Fruit fly (Drosophila melanogaster) whole organism, embryonic: Measurements from ENCODE around the gene CG2321.
A peak's percentile ranks its signal among the peaks of the same experiment; 100 is the strongest.

Experiments used
- CG10321 ChIP-seq: fragments of 200-800 bp; sonication (Bioruptor generic); IDR thresholded peaks from 2 replicates; pipeline ENCODE4 v1.3.6; 2022; ENCODE audit warnings: missing biosample characterization, missing genetic modification characterization
- CG1233 ChIP-seq: fragments of 200-800 bp; sonication (Bioruptor generic); optimal IDR thresholded peaks from 4 replicates; lab custom pipeline; 2018; ENCODE audit warnings: missing biosample characterization, mild to moderate bottlenecking, missing genetic modification characterization
- CG13894 ChIP-seq: fragments of 200-800 bp; sonication (Bioruptor generic); optimal IDR thresholded peaks from 3 replicates; lab custom pipeline; 2018; ENCODE audit warnings: missing biosample characterization, mild to moderate bottlenecking, missing genetic modification characterization, moderate library complexity
- CG14050 ChIP-seq: fragments of 200-800 bp; sonication (Bioruptor generic); IDR thresholded peaks from 3 replicates; pipeline ENCODE4 v1.3.6; 2022; ENCODE audit warnings: missing biosample characterization, missing genetic modification characterization
- CG15601 ChIP-seq: fragments of 200-800 bp; sonication (Bioruptor generic); optimal IDR thresholded peaks from 3 replicates; lab custom pipeline; 2019; ENCODE audit warnings: missing biosample characterization, mild to moderate bottlenecking, missing genetic modification characterization, moderate library complexity
- CG16863 ChIP-seq: fragments of 200-800 bp; sonication (Bioruptor generic); optimal IDR thresholded peaks from 3 replicates; lab custom pipeline; 2016; ENCODE audit warnings: missing biosample characterization, missing genetic modification characterization
- CG17361 ChIP-seq: fragments of 200-800 bp; sonication (Bioruptor generic); IDR thresholded peaks from 3 replicates; pipeline ENCODE4 v1.3.6; 2022; ENCODE audit warnings: missing biosample characterization, missing genetic modification characterization
- CG17912 ChIP-seq: fragments of 200-800 bp; sonication (Bioruptor generic); optimal IDR thresholded peaks from 2 replicates; lab custom pipeline; 2018; ENCODE audit warnings: missing biosample characterization, mild to moderate bottlenecking, missing genetic modification characterization
- CG1832 ChIP-seq: fragments of 200-800 bp; sonication (Bioruptor generic); optimal IDR thresholded peaks from 2 replicates; lab custom pipeline; 2017; ENCODE audit warnings: missing biosample characterization, mild to moderate bottlenecking, missing genetic modification characterization, inconsistent platforms
- CG30403 ChIP-seq: fragments of 200-800 bp; sonication (Bioruptor generic); optimal IDR thresholded peaks from 3 replicates; lab custom pipeline; 2016; ENCODE audit warnings: missing biosample characterization, missing genetic modification characterization
- CG30431 ChIP-seq: fragments of 200-800 bp; sonication (Bioruptor generic); optimal IDR thresholded peaks from 2 replicates; lab custom pipeline; 2017; ENCODE audit warnings: missing biosample characterization, missing genetic modification characterization
- CG3065 ChIP-seq: fragments of 200-800 bp; sonication (Bioruptor generic); optimal IDR thresholded peaks from 2 replicates; lab custom pipeline; 2016; ENCODE audit warnings: missing biosample characterization, missing genetic modification characterization
- CG33557 ChIP-seq: fragments of 200-800 bp; sonication (Bioruptor generic); optimal IDR thresholded peaks from 2 replicates; lab custom pipeline; 2019; ENCODE audit warnings: missing biosample characterization, mild to moderate bottlenecking, missing genetic modification characterization, moderate library complexity
- CG3726 ChIP-seq: fragments of 200-800 bp; sonication (Bioruptor generic); IDR thresholded peaks from 3 replicates; pipeline ENCODE4, ENCODE4 v1.3.6; 2022; ENCODE audit warnings: missing biosample characterization, missing genetic modification characterization
- CG3838 ChIP-seq: fragments of 200-800 bp; sonication (Bioruptor generic); optimal IDR thresholded peaks from 3 replicates; lab custom pipeline; 2016; ENCODE audit warnings: missing biosample characterization, missing genetic modification characterization
- CG4617 ChIP-seq: fragments of 200-800 bp; sonication (Bioruptor generic); optimal IDR thresholded peaks from 3 replicates; lab custom pipeline; 2016; ENCODE audit warnings: missing biosample characterization, missing genetic modification characterization, borderline replicate concordance
- CG4730 ChIP-seq: fragments of 200-800 bp; sonication (Bioruptor generic); IDR thresholded peaks from 2 replicates; pipeline ENCODE4 v1.3.6; 2022; ENCODE audit warnings: missing biosample characterization, missing genetic modification characterization
- CG6854 ChIP-seq: fragments of 200-800 bp; sonication (Bioruptor generic); optimal IDR thresholded peaks from 3 replicates; lab custom pipeline; 2017; ENCODE audit warnings: missing biosample characterization, mild to moderate bottlenecking, missing genetic modification characterization
- CG8290 ChIP-seq, 3 experiments: fragments of 200-800 bp; sonication (Bioruptor generic); optimal IDR thresholded peaks; 2 replicates each; lab custom pipeline; 2016 to 2019; ENCODE audit warnings: missing biosample characterization in 3 of 3, missing genetic modification characterization in 3 of 3, mild to moderate bottlenecking in 2 of 3, moderate library complexity in 1 of 3
- CG8359 ChIP-seq: fragments of 200-800 bp; sonication (Bioruptor generic); optimal IDR thresholded peaks from 2 replicates; lab custom pipeline; 2017; ENCODE audit warnings: missing biosample characterization, mild to moderate bottlenecking, missing genetic modification characterization, borderline replicate concordance
- CG9817 ChIP-seq: fragments of 200-800 bp; sonication (Bioruptor generic); optimal IDR thresholded peaks from 2 replicates; lab custom pipeline; 2018; ENCODE audit warnings: missing biosample characterization, mild to moderate bottlenecking, missing genetic modification characterization, moderate library complexity
- CrebB ChIP-seq: fragments of 200-800 bp; sonication (Bioruptor generic); optimal IDR thresholded peaks from 3 replicates; lab custom pipeline; 2018; ENCODE audit warnings: missing biosample characterization, mild to moderate bottlenecking, missing genetic modification characterization
- D19A ChIP-seq: fragments of 200-800 bp; optimal IDR thresholded peaks from 3 replicates; lab custom pipeline; 2019; ENCODE audit warnings: missing biosample characterization, mild to moderate bottlenecking, missing genetic modification characterization, moderate library complexity
- Doc2 ChIP-seq: fragments of 200-800 bp; sonication (Bioruptor generic); IDR thresholded peaks from 2 replicates; pipeline ENCODE4 v1.3.6; 2022; ENCODE audit warnings: missing biosample characterization, missing genetic modification characterization
- GATAe ChIP-seq: fragments of 200-800 bp; sonication (Bioruptor generic); conservative IDR thresholded peaks from 2 replicates; pipeline ENCODE4 v1.3.6; 2022; ENCODE audit warnings: missing biosample characterization, missing genetic modification characterization
- HLH54F ChIP-seq: fragments of 200-800 bp; sonication (Bioruptor generic); optimal IDR thresholded peaks from 3 replicates; lab custom pipeline; 2016; ENCODE audit warnings: missing biosample characterization, missing genetic modification characterization
- Hsf ChIP-seq: fragments of 200-800 bp; sonication (Bioruptor generic); optimal IDR thresholded peaks from 3 replicates; lab custom pipeline; 2016; ENCODE audit warnings: missing biosample characterization, missing genetic modification characterization
- Lpt ChIP-seq: fragments of >200 bp; optimal IDR thresholded peaks from 2 replicates; lab custom pipeline; 2018; ENCODE audit warnings: missing biosample characterization, missing genetic modification characterization
- Nf-YB ChIP-seq: fragments of 200-800 bp; sonication (Bioruptor generic); optimal IDR thresholded peaks from 3 replicates; lab custom pipeline; 2019; ENCODE audit warnings: missing biosample characterization, mild to moderate bottlenecking, missing genetic modification characterization, moderate library complexity
- Nf-YC ChIP-seq: fragments of 200-800 bp; optimal IDR thresholded peaks from 3 replicates; lab custom pipeline; 2019; ENCODE audit warnings: missing biosample characterization, mild to moderate bottlenecking, missing genetic modification characterization, moderate library complexity
- Xrp1 ChIP-seq: fragments of 200-800 bp; sonication (Bioruptor generic); IDR thresholded peaks from 2 replicates; pipeline ENCODE4 v1.3.6; 2022; ENCODE audit warnings: missing biosample characterization, missing genetic modification characterization
- abd-A ChIP-seq: fragments of 200-800 bp; sonication (Bioruptor generic); optimal IDR thresholded peaks from 3 replicates; lab custom pipeline; 2019; ENCODE audit warnings: missing biosample characterization, mild to moderate bottlenecking, missing genetic modification characterization, moderate library complexity
- ara ChIP-seq: fragments of 200-800 bp; sonication (Bioruptor generic); IDR thresholded peaks from 2 replicates; pipeline ENCODE4 v1.3.6; 2022; ENCODE audit warnings: missing biosample characterization, missing genetic modification characterization
- caup ChIP-seq: fragments of 200-800 bp; sonication (Bioruptor generic); optimal IDR thresholded peaks from 3 replicates; lab custom pipeline; 2017; ENCODE audit warnings: missing biosample characterization, mild to moderate bottlenecking, missing genetic modification characterization, moderate library complexity; ENCODE audit not compliant: severe bottlenecking
- dimm ChIP-seq: fragments of 200-800 bp; sonication (Bioruptor generic); IDR thresholded peaks from 2 replicates; pipeline ENCODE4 v1.3.6; 2022; ENCODE audit warnings: missing biosample characterization, missing genetic modification characterization
- emc ChIP-seq: fragments of 200-800 bp; sonication (Bioruptor generic); optimal IDR thresholded peaks from 2 replicates; lab custom pipeline; 2016; ENCODE audit warnings: missing biosample characterization, missing genetic modification characterization
- fd102C ChIP-seq: fragments of 200-800 bp; sonication (Bioruptor generic); optimal IDR thresholded peaks from 2 replicates; lab custom pipeline; 2018; ENCODE audit warnings: missing biosample characterization, mild to moderate bottlenecking, missing genetic modification characterization, moderate library complexity
- gcm2 ChIP-seq: fragments of 200-800 bp; sonication (Bioruptor generic); optimal IDR thresholded peaks from 2 replicates; lab custom pipeline; 2016; ENCODE audit warnings: missing biosample characterization, missing genetic modification characterization
- lola ChIP-seq, 3 experiments: fragments of >200 bp in 2 of 3; fragments of 200-800 bp in 1 of 3; sonication (Bioruptor generic) in 1 of 3; optimal IDR thresholded peaks; 2 replicates each; lab custom pipeline; 2017 to 2019; ENCODE audit warnings: missing biosample characterization in 3 of 3, missing genetic modification characterization in 3 of 3, mild to moderate bottlenecking in 1 of 3, moderate library complexity in 1 of 3
- maf-S ChIP-seq: fragments of 200-800 bp; sonication (Bioruptor generic); optimal IDR thresholded peaks from 2 replicates; lab custom pipeline; 2016; ENCODE audit warnings: missing biosample characterization, missing genetic modification characterization
- mam ChIP-seq: fragments of 200-800 bp; sonication (Bioruptor generic); optimal IDR thresholded peaks from 3 replicates; lab custom pipeline; 2016; ENCODE audit warnings: missing biosample characterization, missing genetic modification characterization
- org-1 ChIP-seq: fragments of 200-800 bp; sonication (Bioruptor generic); optimal IDR thresholded peaks from 2 replicates; lab custom pipeline; 2017; ENCODE audit warnings: missing biosample characterization, missing genetic modification characterization
- phol ChIP-seq: fragments of 200-800 bp; sonication (Bioruptor generic); optimal IDR thresholded peaks from 3 replicates; lab custom pipeline; 2018; ENCODE audit warnings: missing biosample characterization, mild to moderate bottlenecking, missing genetic modification characterization, moderate library complexity
- shn ChIP-seq: fragments of 200-800 bp; sonication (Bioruptor generic); optimal IDR thresholded peaks from 3 replicates; lab custom pipeline; 2016; ENCODE audit warnings: missing biosample characterization, missing genetic modification characterization
- sima ChIP-seq: fragments of 200-800 bp; sonication (Bioruptor generic); optimal IDR thresholded peaks from 2 replicates; lab custom pipeline; 2016; ENCODE audit warnings: missing biosample characterization, missing genetic modification characterization
- ssp ChIP-seq: fragments of 200-800 bp; sonication (Bioruptor generic); IDR thresholded peaks from 2 replicates; pipeline ENCODE4 v1.3.6; 2022; ENCODE audit warnings: missing biosample characterization, missing genetic modification characterization
- tio ChIP-seq: fragments of 200-800 bp; sonication (Bioruptor generic); optimal IDR thresholded peaks from 2 replicates; lab custom pipeline; 2017; ENCODE audit warnings: missing biosample characterization, missing genetic modification characterization, inconsistent platforms
- trem ChIP-seq: fragments of 200-800 bp; optimal IDR thresholded peaks from 3 replicates; lab custom pipeline; 2019; ENCODE audit warnings: missing biosample characterization, mild to moderate bottlenecking, missing genetic modification characterization, moderate library complexity
- tx ChIP-seq: fragments of 200-800 bp; sonication (Bioruptor generic); optimal IDR thresholded peaks from 2 replicates; lab custom pipeline; 2016; ENCODE audit warnings: missing biosample characterization, missing genetic modification characterization
- unpg ChIP-seq: fragments of 200-800 bp; sonication (Bioruptor generic); optimal IDR thresholded peaks from 3 replicates; lab custom pipeline; 2018; ENCODE audit warnings: missing biosample characterization, mild to moderate bottlenecking, missing genetic modification characterization, moderate library complexity
- yki ChIP-seq: fragments of >200 bp; optimal IDR thresholded peaks from 3 replicates; lab custom pipeline; 2018

Gene CG2321

dm6 chr3R:29489209-29489608 lies at the start of gene CG2321, which contains the start of gene CG2006 (continued):
- TF ChIP-seq D19A (tag; lab: Kevin White, UChicago) (no peak), lola (GFP tag; optimal IDR thresholded peaks at IDR 0.05; lab: Kevin White, UChicago) (peak in 1 of 3 experiments; percentile 57), Hsf (peak; percentile 65), CG1233 (GFP tag; lab: Kevin White, UChicago) (no peak), CG16863 (GFP tag; lab: Kevin White, UChicago) (no peak), ara (GFP tag; lab: Robert Waterston, UW) (peak; percentile 66; the same call in 1 of the 2 replicates), CG9817 (tag; lab: Kevin White, UChicago) (peak; percentile 46), Doc2 (no peak), yki (no peak), gcm2 (GFP tag; lab: Kevin White, UChicago) (no peak), Xrp1 (peak; percentile 79), CG15601 (tag; lab: Kevin White, UChicago) (peak; percentile 26), CG10321 (GFP tag; lab: Robert Waterston, UW) (no peak), CG8290 (GFP tag; optimal IDR thresholded peaks at IDR 0.05; lab: Kevin White, UChicago) (peak; percentile 9), CG8290 (tag; optimal IDR thresholded peaks at IDR 0.05; lab: Kevin White, UChicago) (no peak), trem (tag; lab: Kevin White, UChicago) (peak; percentile 67), CG3726 (GFP tag; lab: Robert Waterston, UW) (no peak), abd-A (tag; lab: Kevin White, UChicago) (no peak), CG17912 (peak; percentile 45), CG30431 (GFP tag; lab: Kevin White, UChicago) (no peak), HLH54F (peak; percentile 52), Lpt (GFP tag; lab: Kevin White, UChicago) (no peak), CG3065 (GFP tag; lab: Kevin White, UChicago) (peak; percentile 19), CG1832 (GFP tag; lab: Kevin White, UChicago) (no peak), GATAe (no peak), org-1 (GFP tag; lab: Kevin White, UChicago) (no peak), maf-S (GFP tag; lab: Kevin White, UChicago) (peak; percentile 50), ssp (GFP tag; lab: Robert Waterston, UW) (peak; percentile 83), CG4730 (0 out of 2 replicates have a peak, but pooled peaks have one; percentile 5), CG17361 (GFP tag; lab: Robert Waterston, UW) (peak; percentile 47; the same call in 2 of the 3 replicates), CG13894 (no peak), CG3838 (GFP tag; lab: Kevin White, UChicago) (no peak), unpg (GFP tag; lab: Kevin White, UChicago) (no peak), CG33557 (GFP tag; lab: Kevin White, UChicago) (peak; percentile 51), dimm (GFP tag; lab: Robert Waterston, UW) (no peak), caup (GFP tag; lab: Kevin White, UChicago) (peak; percentile 41), phol (tag; lab: Kevin White, UChicago) (peak; percentile 69), sima (GFP tag; lab: Kevin White, UChicago) (no peak), CG8359 (GFP tag; lab: Kevin White, UChicago) (no peak), mam (GFP tag; lab: Kevin White, UChicago) (peak; percentile 70), tio (GFP tag; lab: Kevin White, UChicago) (no peak), CG30403 (peak; percentile 76), CG6854 (GFP tag; lab: Kevin White, UChicago) (no peak), CG14050 (peak; percentile 40; the same call in 2 of the 3 replicates), emc (GFP tag; lab: Kevin White, UChicago) (no peak), CG4617 (peak; percentile 70), CrebB (no peak), Nf-YB (GFP tag; lab: Kevin White, UChicago) (peak; percentile 10), shn (GFP tag; lab: Kevin White, UChicago) (peak; percentile 13), tx (peak; percentile 28), Nf-YC (tag; lab: Kevin White, UChicago) (peak; percentile 54), fd102C (no peak)
